Fruit fly (Drosophila melanogaster) whole organism, pupa: ENCODE results near the gene Rab3-GEF.

Experiments used
- CG10348 ChIP-seq: fragments of 200-800 bp; sonication (Bioruptor generic); IDR thresholded peaks from 2 replicates; pipeline ENCODE4 v1.3.6; 2022; ENCODE audit warnings: missing biosample characterization, missing genetic modification characterization
- Pif1B ChIP-seq: fragments of 200-800 bp; sonication (Bioruptor generic); optimal IDR thresholded peaks from 3 replicates; lab custom pipeline; 2016; ENCODE audit warnings: missing biosample characterization, missing genetic modification characterization

- TF ChIP-seq Pif1B (GFP tag; lab: Kevin White, UChicago) (no peak), CG10348 (no peak)
Measured at dm6 chrX:15121714-15122113, 32.2 kb downstream of the Rab3-GEF start.
